Fruit fly (Drosophila melanogaster) whole organism, larva: ENCODE data around the gene CG10979.

ENCODE experiments used
- noc ChIP-seq: fragments of 200-800 bp; sonication (Bioruptor generic); optimal IDR thresholded peaks from 3 replicates; lab custom pipeline; 2019; ENCODE audit warnings: missing biosample characterization, mild to moderate bottlenecking, missing genetic modification characterization, moderate library complexity

Gene CG10979

dm6 chr3R:5801703-5802436, 7.4 kb downstream of the CG10979 start, which contains the start of gene CG11000:
Gene CG11000 (plus strand): TSS chr3R:5802328.
- no peak for TF ChIP-seq noc (tag; lab: Kevin White, UChicago)

- TF ChIP-seq noc (tag; lab: Kevin White, UChicago): no peak
These were observed 18.7 kb downstream of the CG10979 start, which contains the start of gene CG42675 for dm6 chr3R:5813157-5813659. Gene CG42675 (plus strand): TSS chr3R:5813609.

- TF ChIP-seq noc (tag; lab: Kevin White, UChicago): no peak
These were observed 26.7 kb downstream of the CG10979 start, which contains the start of gene Hpr1 for dm6 chr3R:5821243-5821642. Gene Hpr1 (minus strand): TSS chr3R:5821440.

- TF ChIP-seq noc (tag; lab: Kevin White, UChicago): peak; percentile 56
These were observed 27.2 kb downstream of the CG10979 start, which contains the start of gene CG46303 for dm6 chr3R:5821750-5822149. Gene CG46303 (plus strand): TSS chr3R:5821972.

dm6 chr3R:5824456-5824855, 30.0 kb downstream of the CG10979 start, which contains the start of the genes Sec20 and dgrn:
Gene Sec20 (minus strand): TSS chr3R:5824532.
Gene dgrn (plus strand): TSS chr3R:5824615.
- TF ChIP-seq noc (tag; lab: Kevin White, UChicago): peak; percentile 53

- no peak for TF ChIP-seq noc (tag; lab: Kevin White, UChicago)
These were observed 35.3 kb downstream of the CG10979 start, which contains the start of gene glob3 for dm6 chr3R:5829762-5830161. Gene glob3 (plus strand): TSS chr3R:5830062.

- TF ChIP-seq noc (tag; lab: Kevin White, UChicago): no peak
These were observed 36.8 kb downstream of the CG10979 start, which contains the start of gene CG1208 for dm6 chr3R:5831339-5831738. Gene CG1208 (plus strand): TSS chr3R:5831639.

- peak; percentile 82 for TF ChIP-seq noc (tag; lab: Kevin White, UChicago)
These were observed 38.0 kb downstream of the CG10979 start for dm6 chr3R:5832345-5832981.

- no peak for TF ChIP-seq noc (tag; lab: Kevin White, UChicago)
These were observed 39.5 kb downstream of the CG10979 start for dm6 chr3R:5833948-5834504.

- TF ChIP-seq noc (tag; lab: Kevin White, UChicago): no peak
These were observed 42.0 kb downstream of the CG10979 start for dm6 chr3R:5836536-5836935.

dm6 chr3R:5838683-5839365, 44.3 kb downstream of the CG10979 start:
- TF ChIP-seq noc (tag; lab: Kevin White, UChicago): no peak

- TF ChIP-seq noc (tag; lab: Kevin White, UChicago): no peak
These were observed 46.4 kb downstream of the CG10979 start, which contains the start of gene CG1213 for dm6 chr3R:5840870-5841269. Gene CG1213 (plus strand): TSS chr3R:5841170.

- no peak for TF ChIP-seq noc (tag; lab: Kevin White, UChicago)
These were observed 46.8 kb downstream of the CG10979 start for dm6 chr3R:5841290-5841689.

dm6 chr3R:5843516-5843915, 49.0 kb downstream of the CG10979 start:
- no peak for TF ChIP-seq noc (tag; lab: Kevin White, UChicago)
